Worm (Caenorhabditis elegans): ENCODE results near the gene nhr-128.
"Not testable (repeated sequence)": the region's sequence is repeated elsewhere in the genome, so short reads cannot be mapped to it uniquely, and the experiment has no call there.

nhr-128 gene

ce11 chrV:2250126-2250590 is 28.3 kb downstream of the nhr-128 start, which contains the start of gene cyp-33C7:
cyp-33C7 (plus strand) TSS chrV:2250540.
- TF ChIP-seq mab-5 (tag; optimal IDR thresholded peaks at IDR 0.05) (no peak), flh-1 (GFP tag; optimal IDR thresholded peaks at IDR 0.05) (no peak), unc-39 (tag; optimal IDR thresholded peaks at IDR 0.05) (no peak), tbx-8 (GFP tag; optimal IDR thresholded peaks at IDR 0.05) (no peak)

DNA sequence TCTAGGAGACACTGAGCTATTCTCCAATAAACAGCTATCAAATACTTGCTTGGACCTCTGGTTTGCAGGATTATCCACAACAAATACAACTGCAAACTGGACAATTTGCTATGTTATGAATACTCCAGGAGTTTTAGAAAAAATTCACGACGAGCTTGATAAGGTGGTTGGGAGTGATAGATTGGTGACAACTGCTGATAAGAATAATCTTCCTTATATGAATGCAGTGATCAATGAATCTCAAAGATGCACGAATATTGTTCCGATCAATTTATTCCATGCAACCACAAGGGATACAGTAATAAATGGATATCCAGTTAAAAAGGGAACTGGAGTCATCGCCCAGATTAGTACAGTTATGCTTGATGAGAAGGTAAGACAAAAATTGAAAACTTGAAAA is 29.9 kb downstream of the nhr-128 start:
- TF ChIP-seq unc-39 (tag; optimal IDR thresholded peaks at IDR 0.05) (no peak), snpc-4 (tag; optimal IDR thresholded peaks at IDR 0.05) (no peak), elt-3 (tag; optimal IDR thresholded peaks at IDR 0.05) (no peak), blmp-1 (tag; optimal IDR thresholded peaks at IDR 0.05) (no peak), ceh-43 (GFP tag; optimal IDR thresholded peaks at IDR 0.05) (no peak), mls-2 (tag; optimal IDR thresholded peaks at IDR 0.05) (no peak), flh-1 (GFP tag; optimal IDR thresholded peaks at IDR 0.05) (no peak), nhr-237 (tag; optimal IDR thresholded peaks at IDR 0.05) (no peak), mab-5 (tag; optimal IDR thresholded peaks at IDR 0.05) (no peak), mep-1 (tag; optimal IDR thresholded peaks at IDR 0.05) (no peak), lin-13 (tag; optimal IDR thresholded peaks at IDR 0.05) (no peak)

DNA sequence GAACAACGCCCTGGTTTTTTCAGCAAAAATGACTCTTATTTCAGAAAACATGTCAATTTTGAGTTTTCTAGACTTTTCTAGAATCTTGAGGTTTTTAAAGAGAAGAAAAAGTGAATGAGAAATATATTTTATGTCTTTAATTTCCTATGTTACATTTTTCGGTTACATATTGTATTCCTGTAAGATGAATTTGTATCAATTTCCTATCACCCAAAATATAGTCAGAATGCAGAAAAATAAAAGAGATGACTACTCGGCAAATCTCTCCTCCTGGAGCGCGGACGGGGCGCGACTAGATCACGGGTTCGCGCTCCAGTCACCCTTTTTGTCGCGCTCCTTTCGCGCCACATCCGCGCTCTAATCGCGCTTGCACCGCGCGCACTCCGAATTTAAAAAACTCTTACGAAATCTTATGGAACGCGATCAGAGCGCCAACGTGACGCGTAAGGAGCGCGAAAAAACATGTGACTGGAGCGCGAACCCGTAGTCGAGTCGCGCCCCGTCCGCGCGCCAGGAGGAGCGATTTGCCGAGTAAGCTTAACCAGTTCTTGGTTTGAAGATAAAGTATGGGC is 32.8 kb downstream of the nhr-128 start, which contains the start of gene str-253:
Gene str-253 (minus strand): TSS at position 51 of the 572 bp plus-strand sequence.
- no peak for TF ChIP-seq nhr-237 (tag; optimal IDR thresholded peaks at IDR 0.05)
- no peak for TF ChIP-seq cnd-1 (tag; optimal IDR thresholded peaks at IDR 0.05)
- TF ChIP-seq nhr-12 (tag; optimal IDR thresholded peaks at IDR 0.05) = no peak
- TF ChIP-seq M03D4.4 (tag; optimal IDR thresholded peaks at IDR 0.05) = no peak
- no peak for TF ChIP-seq ham-2 (GFP tag; optimal IDR thresholded peaks at IDR 0.05)
- TF ChIP-seq lin-13 (tag; optimal IDR thresholded peaks at IDR 0.05) = no peak
- no peak for TF ChIP-seq lsy-2 (tag; optimal IDR thresholded peaks at IDR 0.05)
- TF ChIP-seq bed-3 (GFP tag; optimal IDR thresholded peaks at IDR 0.05) = no peak
- no peak for TF ChIP-seq ces-1 (GFP tag; optimal IDR thresholded peaks at IDR 0.05)
- no peak for TF ChIP-seq ztf-11 (tag; optimal IDR thresholded peaks at IDR 0.05)
- TF ChIP-seq mab-5 (tag; optimal IDR thresholded peaks at IDR 0.05) = no peak

- TF ChIP-seq nhr-12, mab-5, zip-8 (tag; optimal IDR thresholded peaks at IDR 0.05): not testable (repeated sequence)
These were observed 33.3 kb downstream of the nhr-128 start, which contains the start of gene F41B5.1 for ce11 chrV:2255191-2255590. F41B5.1 (plus strand) TSS chrV:2255533.

ce11 chrV:2259750-2260149 is 37.9 kb downstream of the nhr-128 start, which contains the start of gene nhr-182:
nhr-182 (minus strand) TSS chrV:2259927.
- TF ChIP-seq pha-4 (tag; optimal IDR thresholded peaks at IDR 0.05) = peak; percentile 75
- TF ChIP-seq ztf-11 (tag; optimal IDR thresholded peaks at IDR 0.05) = no peak

ce11 chrV:2260660-2261059 is 38.8 kb downstream of the nhr-128 start, which contains the start of gene F41B5.12:
F41B5.12 (plus strand) TSS chrV:2260960.
- TF ChIP-seq snpc-4 (tag; optimal IDR thresholded peaks at IDR 0.05) (no peak), ceh-43 (GFP tag; optimal IDR thresholded peaks at IDR 0.05) (no peak), hlh-1 (tag; optimal IDR thresholded peaks at IDR 0.05) (no peak), ztf-11 (tag; optimal IDR thresholded peaks at IDR 0.05) (no peak), ces-1 (GFP tag; optimal IDR thresholded peaks at IDR 0.05) (no peak), unc-62 (GFP tag; optimal IDR thresholded peaks at IDR 0.05) (no peak), lsy-2 (tag; optimal IDR thresholded peaks at IDR 0.05) (no peak)

ce11 chrV:2264455-2264854 is 42.6 kb downstream of the nhr-128 start, which contains the start of gene nhr-183:
nhr-183 (minus strand) TSS chrV:2264634.
- TF ChIP-seq nhr-76 (tag; optimal IDR thresholded peaks at IDR 0.05) = no peak

- TF ChIP-seq nhr-237 (tag; optimal IDR thresholded peaks at IDR 0.05) (no peak), sptf-1 (tag; optimal IDR thresholded peaks at IDR 0.05) (no peak), mab-5 (tag; optimal IDR thresholded peaks at IDR 0.05) (no peak), elt-3 (tag; optimal IDR thresholded peaks at IDR 0.05) (no peak), elt-1 (tag; optimal IDR thresholded peaks at IDR 0.05; ENCODE audit: borderline replicate concordance, insufficient read depth) (no peak), lin-32 (GFP tag; optimal IDR thresholded peaks at IDR 0.05) (no peak), flh-1 (GFP tag; optimal IDR thresholded peaks at IDR 0.05) (no peak), pha-4 (tag; optimal IDR thresholded peaks at IDR 0.05) (no peak), mls-2 (tag; optimal IDR thresholded peaks at IDR 0.05) (no peak)
These were observed 43.1 kb downstream of the nhr-128 start for ce11 chrV:2264925-2265324.

Data from whole organism, mixed stage, embryonic.